Fruit fly (Drosophila melanogaster): ENCODE data around the gene sofe.

sofe gene

dm6 chrX:10877087-10877935 is 20.1 kb upstream of the sofe start, which contains the start of gene CG1637 (continued):
- TF ChIP-seq dmrt99B (tag; optimal IDR thresholded peaks at IDR 0.05), result peak; percentile 42
- no peak for TF ChIP-seq CoRest (tag; optimal IDR thresholded peaks at IDR 0.05)
- no peak for TF ChIP-seq grau (tag; optimal IDR thresholded peaks at IDR 0.05)
- TF ChIP-seq fru (optimal IDR thresholded peaks at IDR 0.05), result no peak
- no peak for TF ChIP-seq tgo (GFP tag; IDR thresholded peaks at IDR 0.05)
- TF ChIP-seq Dref (GFP tag; IDR thresholded peaks at IDR 0.05), result peak; percentile 80
- no peak for TF ChIP-seq org-1 (GFP tag; optimal IDR thresholded peaks at IDR 0.05)
- peak; percentile 64 for TF ChIP-seq MESR4 (GFP tag; optimal IDR thresholded peaks at IDR 0.05)
- TF ChIP-seq CG1792 (GFP tag; optimal IDR thresholded peaks at IDR 0.05), result no peak
- no peak for TF ChIP-seq Hr3 (GFP tag; optimal IDR thresholded peaks at IDR 0.05)
- no peak for TF ChIP-seq sim (GFP tag; IDR thresholded peaks at IDR 0.05)
- TF ChIP-seq crc (GFP tag; optimal IDR thresholded peaks at IDR 0.05), result no peak
- TF ChIP-seq CG10979 (tag; optimal IDR thresholded peaks at IDR 0.05), result no peak
- TF ChIP-seq amos (GFP tag; IDR thresholded peaks at IDR 0.05; ENCODE audit: partially characterized antibody), result peak; percentile 75
- TF ChIP-seq slbo (GFP tag; IDR thresholded peaks at IDR 0.05), result no peak
- TF ChIP-seq hb (GFP tag; IDR thresholded peaks at IDR 0.05; ENCODE audit: partially characterized antibody), result no peak
- no peak for TF ChIP-seq disco-r (GFP tag; optimal IDR thresholded peaks at IDR 0.05)
- peak; percentile 78 for TF ChIP-seq CG13287 (GFP tag; IDR thresholded peaks at IDR 0.05; ENCODE audit: partially characterized antibody)
- TF ChIP-seq CG31388 (GFP tag; optimal IDR thresholded peaks at IDR 0.05), result no peak
- peak; percentile 76 for TF ChIP-seq Scr (GFP tag; IDR thresholded peaks at IDR 0.05; ENCODE audit: partially characterized antibody)
- TF ChIP-seq CG5180 (GFP tag; optimal IDR thresholded peaks at IDR 0.05), result no peak
- TF ChIP-seq vnd (GFP tag; IDR thresholded peaks at IDR 0.05; ENCODE audit: partially characterized antibody), result peak; percentile 49; the same call in 1 of the 3 replicates
- no peak for TF ChIP-seq dan (GFP tag; IDR thresholded peaks at IDR 0.05)
- TF ChIP-seq CG9437 (GFP tag; optimal IDR thresholded peaks at IDR 0.05), result peak; percentile 96
- no peak for TF ChIP-seq Sox102F (GFP tag; optimal IDR thresholded peaks at IDR 0.05)
- no peak for TF ChIP-seq Ada2b (GFP tag; IDR thresholded peaks at IDR 0.05)
- no peak for TF ChIP-seq CG16815 (GFP tag; optimal IDR thresholded peaks at IDR 0.05)
- no peak for TF ChIP-seq da (GFP tag; optimal IDR thresholded peaks at IDR 0.05)
- no peak for TF ChIP-seq danr (GFP tag; IDR thresholded peaks at IDR 0.05)
- no peak for TF ChIP-seq Hand (GFP tag; optimal IDR thresholded peaks at IDR 0.05)
- no peak for TF ChIP-seq CG9215 (GFP tag; IDR thresholded peaks at IDR 0.05)
- TF ChIP-seq CG8478 (optimal IDR thresholded peaks at IDR 0.05), result no peak
- TF ChIP-seq wor (GFP tag; IDR thresholded peaks at IDR 0.05), result no peak
- no peak for TF ChIP-seq kni (GFP tag; optimal IDR thresholded peaks at IDR 0.05)
- no peak for TF ChIP-seq CG12236 (GFP tag; optimal IDR thresholded peaks at IDR 0.05)
- TF ChIP-seq CG8281 (tag; optimal IDR thresholded peaks at IDR 0.05), result no peak
- no peak for TF ChIP-seq CG13624 (GFP tag; optimal IDR thresholded peaks at IDR 0.05)
- no peak for TF ChIP-seq HLHmδ (GFP tag; optimal IDR thresholded peaks at IDR 0.05)
- TF ChIP-seq lab (GFP tag; optimal IDR thresholded peaks at IDR 0.05), result no peak
- no peak for TF ChIP-seq CG9609 (GFP tag; optimal IDR thresholded peaks at IDR 0.05)
- TF ChIP-seq CG1602 (GFP tag; optimal IDR thresholded peaks at IDR 0.05), result no peak
- TF ChIP-seq CG17829 (tag; optimal IDR thresholded peaks at IDR 0.05), result no peak
- TF ChIP-seq Ptx1 (GFP tag; IDR thresholded peaks at IDR 0.05), result no peak
- no peak for TF ChIP-seq CG5953 (GFP tag; IDR thresholded peaks at IDR 0.05)
- TF ChIP-seq CG13775 (GFP tag; optimal IDR thresholded peaks at IDR 0.05), result no peak
- TF ChIP-seq CG3838 (GFP tag; optimal IDR thresholded peaks at IDR 0.05), result no peak
- no peak for TF ChIP-seq CG1529 (GFP tag; optimal IDR thresholded peaks at IDR 0.05)
- no peak for TF ChIP-seq Asciz (GFP tag; optimal IDR thresholded peaks at IDR 0.05)
- no peak for TF ChIP-seq CG6765 (GFP tag; optimal IDR thresholded peaks at IDR 0.05)
- no peak for TF ChIP-seq ttk (GFP tag; IDR thresholded peaks at IDR 0.05)
